Fruit fly (Drosophila melanogaster) ovary, adult (tissue): ENCODE data around the gene MBD-like.

Source experiments
- CG17801 ChIP-seq: fragments of 200-800 bp; optimal IDR thresholded peaks from 2 replicates; lab custom pipeline; 2019; ENCODE audit warnings: missing biosample characterization, mild to moderate bottlenecking, missing genetic modification characterization, moderate library complexity; ENCODE audit not compliant: partially characterized antibody

Gene MBD-like

DNA sequence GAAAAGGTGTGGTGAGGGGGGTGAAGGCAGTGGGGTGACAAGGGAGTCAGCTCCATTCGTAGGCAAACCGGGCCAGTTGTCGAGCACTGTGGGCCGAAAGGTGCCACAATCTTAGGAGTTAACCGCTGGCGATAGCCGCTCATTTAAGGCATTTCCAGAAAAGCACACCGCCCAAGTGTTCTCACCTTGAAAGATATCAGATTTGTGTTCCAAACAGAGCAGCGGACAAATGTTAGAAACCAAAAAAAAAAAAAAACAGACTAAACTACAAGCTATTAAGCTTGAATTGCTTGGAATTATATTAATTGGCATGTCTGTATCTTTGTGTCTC is 34.7 kb downstream of the MBD-like start:
- no peak for TF ChIP-seq CG17801 (GFP tag; lab: Kevin White, UChicago)

DNA sequence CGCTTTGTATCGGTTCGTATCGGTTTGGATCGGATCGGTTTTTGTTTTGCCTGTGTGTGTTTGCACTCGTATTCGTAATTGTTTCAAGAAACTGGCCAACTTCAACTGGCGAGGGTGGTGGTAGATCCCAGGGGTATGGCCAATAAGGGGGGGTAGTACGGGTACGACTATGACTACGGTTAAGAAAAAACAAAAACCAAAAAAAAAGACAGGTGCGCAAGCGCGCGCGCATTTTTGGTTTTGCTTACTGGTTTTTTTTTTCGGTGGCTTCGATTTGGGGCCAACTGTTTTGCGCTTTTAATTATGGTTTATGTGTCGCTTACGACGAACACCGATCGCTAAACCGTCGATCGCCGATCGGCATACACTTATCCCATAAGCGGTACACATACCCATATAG is 35.3 kb downstream of the MBD-like start:
- TF ChIP-seq CG17801 (GFP tag; lab: Kevin White, UChicago), result no peak

DNA sequence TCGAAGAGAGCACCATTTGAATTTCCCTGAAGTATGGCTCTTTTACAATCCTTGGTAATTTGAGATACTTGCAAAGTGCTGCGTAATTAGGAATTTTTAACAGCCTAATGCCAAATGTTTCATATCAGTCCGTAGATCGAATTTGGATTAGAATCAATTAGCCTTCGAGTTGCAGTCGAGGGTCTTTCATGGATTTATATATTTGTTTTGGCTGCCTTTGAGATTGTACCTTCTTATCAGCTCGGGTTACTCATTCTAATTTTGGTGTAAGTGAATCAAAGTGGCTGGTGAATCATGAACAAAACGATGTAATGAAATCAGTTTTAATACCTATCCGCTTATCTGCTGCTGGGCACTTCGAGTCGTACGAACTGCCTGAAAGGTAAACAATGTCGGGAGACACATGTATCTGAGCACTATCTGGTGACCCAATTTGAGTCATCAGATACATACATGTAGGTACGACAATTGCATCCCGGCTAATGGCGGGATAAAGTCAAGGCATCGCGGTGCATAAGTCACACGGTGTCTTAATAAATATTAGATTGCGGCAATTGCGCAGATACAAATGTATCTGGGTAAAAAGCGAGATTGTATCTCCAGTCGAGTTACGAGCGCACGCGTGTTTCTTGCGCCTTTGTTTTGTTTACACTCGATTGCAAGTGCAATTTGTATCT is 36.3 kb downstream of the MBD-like start:
- no peak for TF ChIP-seq CG17801 (GFP tag; lab: Kevin White, UChicago)

DNA sequence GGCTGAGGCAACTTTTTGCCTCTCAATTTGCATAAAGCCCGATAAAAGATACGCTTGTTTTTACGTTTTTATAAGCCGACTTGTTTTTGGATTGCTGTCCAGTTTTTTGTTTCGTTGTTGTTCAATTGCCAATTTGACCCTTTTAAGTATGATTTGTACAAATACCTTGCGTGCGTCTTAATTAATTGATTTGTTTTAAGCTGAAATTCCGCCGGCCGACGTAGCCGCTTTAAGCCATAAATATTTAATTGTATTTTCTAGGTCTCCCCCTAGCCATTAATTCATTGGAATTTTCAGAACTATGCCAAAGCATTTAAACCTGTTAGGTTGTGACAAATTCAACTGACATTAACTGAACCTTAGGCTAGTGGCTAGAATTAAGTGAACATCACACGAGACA is 37.1 kb downstream of the MBD-like start:
- no peak for TF ChIP-seq CG17801 (GFP tag; lab: Kevin White, UChicago)

DNA sequence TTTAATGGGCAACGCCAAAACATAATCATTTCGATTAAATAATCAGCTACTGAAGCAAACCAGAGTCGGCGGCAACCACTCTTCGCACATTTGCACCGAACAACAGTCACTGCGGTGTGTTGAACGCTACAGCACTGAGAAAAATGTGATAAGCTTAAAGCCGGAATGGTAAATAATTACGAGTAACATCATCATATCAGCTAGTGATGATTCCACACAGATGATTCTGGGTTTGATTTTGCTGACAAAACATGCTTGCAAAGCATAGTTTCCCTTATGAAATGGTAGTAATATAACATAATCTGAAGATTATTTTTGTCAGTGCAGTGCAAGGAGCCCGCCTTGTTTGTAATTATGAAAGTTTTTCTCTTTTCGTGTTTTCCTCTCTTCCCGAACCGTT is 38.5 kb downstream of the MBD-like start:
- TF ChIP-seq CG17801 (GFP tag; lab: Kevin White, UChicago), result no peak

DNA sequence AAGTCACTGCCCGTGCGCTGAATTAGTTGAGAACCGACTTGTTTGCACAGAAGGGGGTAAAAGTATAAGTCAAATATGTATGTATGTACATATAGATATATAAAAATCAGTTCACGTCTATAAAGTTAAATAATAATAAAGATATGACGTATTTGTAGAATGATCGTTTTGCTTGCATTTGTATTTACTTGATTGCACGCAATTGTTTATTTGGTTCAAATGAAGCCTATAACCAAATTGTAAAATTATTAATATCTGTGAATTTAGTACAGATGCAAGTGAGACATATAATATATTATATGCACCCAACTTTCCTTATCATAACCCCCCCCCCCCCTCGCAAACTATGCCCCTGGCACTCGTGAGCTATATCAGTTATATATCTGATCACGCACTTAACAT is 41.0 kb downstream of the MBD-like start:
- peak; percentile 74 for TF ChIP-seq CG17801 (GFP tag; lab: Kevin White, UChicago)

DNA sequence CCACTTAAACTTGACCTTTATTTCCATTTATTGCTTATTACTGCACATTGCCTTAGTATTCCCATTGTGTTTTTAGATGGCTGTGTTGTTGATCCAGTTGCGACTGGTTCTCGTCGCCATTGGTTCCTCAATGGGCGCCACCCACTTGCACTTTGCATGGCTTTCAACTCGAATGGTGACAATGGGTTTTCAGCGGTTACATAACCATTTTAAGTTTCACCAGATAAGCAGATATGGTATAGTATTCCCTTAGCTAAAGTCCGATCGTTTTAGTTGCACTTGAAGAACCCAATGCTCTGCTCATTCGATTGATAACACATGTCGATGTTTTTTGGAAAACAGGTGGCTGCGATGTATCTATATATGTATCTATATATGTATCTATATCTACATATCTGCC is 42.4 kb downstream of the MBD-like start:
- TF ChIP-seq CG17801 (GFP tag; lab: Kevin White, UChicago), result peak; percentile 40

DNA sequence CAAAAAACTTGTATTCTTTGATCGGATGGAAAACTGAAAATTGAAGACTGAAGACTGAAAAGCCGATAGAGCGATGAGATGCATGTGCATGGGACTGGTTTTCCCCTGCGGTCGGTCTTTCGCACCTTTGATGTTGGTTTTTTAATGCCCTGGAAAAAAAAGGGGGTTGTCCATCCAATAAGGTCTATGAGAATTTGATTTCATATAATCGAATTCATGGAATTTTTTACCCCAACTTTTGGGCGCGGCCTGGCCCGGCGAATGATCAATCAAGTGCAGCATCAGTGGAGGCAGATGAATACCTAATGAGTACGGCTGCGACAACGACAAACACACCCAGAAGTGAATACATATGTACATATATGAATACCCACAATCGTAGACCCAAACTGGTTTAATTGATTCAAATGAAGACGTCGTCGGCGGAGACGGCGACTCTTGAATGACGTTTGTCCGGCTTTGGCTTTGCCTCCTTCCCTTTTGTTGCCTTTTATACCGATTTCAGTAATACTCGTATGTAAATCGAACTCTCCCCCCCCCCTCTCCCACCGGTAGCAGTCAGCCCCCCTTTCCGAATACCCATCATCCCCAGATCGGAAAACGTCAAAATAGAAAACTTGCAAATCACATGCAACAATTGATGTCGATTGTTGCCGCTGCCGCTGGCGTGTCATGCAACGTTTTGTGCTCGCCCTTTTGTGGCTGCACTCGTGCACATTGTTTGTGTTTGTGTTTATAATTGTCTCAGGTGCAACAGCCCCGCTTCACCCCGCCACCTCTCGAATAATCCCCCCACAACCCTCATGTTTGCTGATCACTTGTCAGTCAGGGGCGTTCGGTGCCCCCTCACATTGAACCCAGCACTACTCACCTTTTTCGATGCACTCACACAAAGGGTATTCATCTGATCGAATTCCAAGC is 43.7 kb downstream of the MBD-like start:
- no peak for TF ChIP-seq CG17801 (GFP tag; lab: Kevin White, UChicago)

DNA sequence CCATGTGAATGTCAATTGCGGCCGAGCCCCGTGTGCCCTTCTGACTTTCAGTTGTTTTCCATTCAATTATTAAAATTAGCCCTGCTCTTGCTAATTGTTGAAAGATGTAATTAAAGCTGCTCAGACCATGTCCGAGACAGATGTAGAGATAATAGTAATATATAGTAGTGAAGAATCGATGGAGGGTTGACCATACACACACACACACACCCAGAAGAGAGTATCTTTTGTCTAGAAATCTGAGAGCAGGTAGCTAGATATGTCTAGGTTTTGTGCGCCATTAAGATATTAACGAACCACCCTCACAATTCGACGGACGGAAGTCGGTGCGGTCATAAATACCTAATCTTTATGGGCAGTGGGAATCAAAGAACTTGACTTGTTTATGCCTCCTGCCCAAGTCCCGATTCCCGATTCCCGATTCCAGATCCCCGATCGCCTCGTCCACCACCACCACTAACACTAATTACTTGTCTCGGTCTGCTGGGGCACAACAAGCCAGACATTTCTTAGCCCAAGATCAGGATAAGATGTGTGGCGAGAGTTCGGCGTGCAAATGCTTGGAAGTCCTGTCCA is 45.0 kb downstream of the MBD-like start:
- TF ChIP-seq CG17801 (GFP tag; lab: Kevin White, UChicago), result no peak

DNA sequence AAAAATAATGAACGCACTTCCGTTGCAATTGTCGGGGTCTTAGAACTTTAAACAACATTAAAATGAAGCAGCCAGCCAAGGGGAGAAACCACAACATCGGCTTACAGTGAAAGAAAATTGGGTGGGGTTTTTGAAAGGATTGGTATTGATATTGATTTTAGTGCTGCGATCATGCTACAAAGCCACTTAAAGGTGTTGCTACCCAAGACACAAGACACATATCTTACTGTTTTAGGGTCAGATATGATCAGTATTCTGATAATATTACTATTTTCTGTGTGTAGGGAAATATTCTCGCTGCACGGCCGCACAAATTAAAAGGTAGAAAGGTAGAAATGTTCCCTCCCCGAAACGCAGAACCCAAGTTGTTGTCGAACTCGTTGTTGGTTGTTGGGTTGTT is 45.5 kb downstream of the MBD-like start:
- TF ChIP-seq CG17801 (GFP tag; lab: Kevin White, UChicago), result no peak

DNA sequence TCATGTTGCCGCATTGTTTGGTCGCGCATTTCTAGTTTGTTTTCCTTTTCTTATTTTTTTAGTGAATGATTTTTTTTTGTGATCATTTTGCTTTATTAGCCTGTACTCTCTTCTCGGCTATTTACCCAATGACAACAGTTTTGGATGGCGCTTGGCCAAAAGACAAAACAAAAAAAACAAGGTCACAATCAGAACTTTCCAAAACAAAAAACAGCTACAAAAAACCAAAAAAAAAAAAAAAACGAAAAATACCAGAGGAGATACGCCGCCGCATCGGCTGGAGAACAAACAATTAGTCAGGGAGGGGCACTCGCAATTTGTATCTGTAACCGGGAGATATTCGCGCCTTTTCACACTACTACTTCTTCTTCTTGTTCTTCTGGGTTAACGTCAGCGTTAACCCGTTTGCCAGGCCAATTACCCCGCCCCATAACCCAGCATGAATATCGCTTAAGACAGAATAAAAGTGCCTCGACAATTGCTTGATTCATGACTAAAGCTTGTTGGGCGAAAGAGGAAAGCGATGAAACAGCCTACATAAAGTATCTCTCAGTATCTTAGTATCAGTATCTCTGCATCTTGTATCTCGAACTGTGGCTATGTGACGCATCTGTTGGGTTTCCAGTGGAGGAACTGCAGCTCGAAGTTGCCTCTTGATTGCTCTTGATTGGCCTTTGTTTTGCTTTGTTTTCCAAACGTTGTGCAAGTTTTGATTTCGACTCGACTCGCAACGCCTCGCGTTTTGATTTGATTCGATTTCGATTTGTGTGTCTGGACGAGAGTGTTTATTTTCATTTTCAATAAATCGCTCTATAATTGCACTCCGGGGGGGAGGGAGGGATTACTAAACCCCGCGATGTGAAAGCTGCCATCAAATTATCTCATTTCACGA is 47.6 kb downstream of the MBD-like start:
- no peak for TF ChIP-seq CG17801 (GFP tag; lab: Kevin White, UChicago)

DNA sequence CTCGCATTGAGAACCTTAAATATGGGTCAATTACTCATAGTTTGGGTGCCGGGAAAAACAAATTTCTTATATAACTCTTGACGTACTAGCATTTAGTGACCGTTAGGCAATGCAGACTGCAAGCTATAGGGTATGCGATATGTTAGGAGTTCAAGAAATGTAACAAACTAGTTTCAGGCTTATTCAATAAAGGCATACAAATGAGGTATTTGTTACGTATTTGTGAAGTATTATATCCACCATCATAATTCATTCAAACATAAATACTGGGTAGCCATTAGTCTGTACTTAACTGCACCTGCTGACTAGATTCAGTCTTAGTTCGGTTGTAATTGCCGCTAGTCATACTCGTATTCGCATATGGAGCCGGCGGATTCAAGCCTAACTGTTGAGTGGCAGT is 48.6 kb downstream of the MBD-like start:
- TF ChIP-seq CG17801 (GFP tag; lab: Kevin White, UChicago), result no peak
